Fruit fly (Drosophila melanogaster): ENCODE measurements around the gene tey.

tey gene

DNA sequence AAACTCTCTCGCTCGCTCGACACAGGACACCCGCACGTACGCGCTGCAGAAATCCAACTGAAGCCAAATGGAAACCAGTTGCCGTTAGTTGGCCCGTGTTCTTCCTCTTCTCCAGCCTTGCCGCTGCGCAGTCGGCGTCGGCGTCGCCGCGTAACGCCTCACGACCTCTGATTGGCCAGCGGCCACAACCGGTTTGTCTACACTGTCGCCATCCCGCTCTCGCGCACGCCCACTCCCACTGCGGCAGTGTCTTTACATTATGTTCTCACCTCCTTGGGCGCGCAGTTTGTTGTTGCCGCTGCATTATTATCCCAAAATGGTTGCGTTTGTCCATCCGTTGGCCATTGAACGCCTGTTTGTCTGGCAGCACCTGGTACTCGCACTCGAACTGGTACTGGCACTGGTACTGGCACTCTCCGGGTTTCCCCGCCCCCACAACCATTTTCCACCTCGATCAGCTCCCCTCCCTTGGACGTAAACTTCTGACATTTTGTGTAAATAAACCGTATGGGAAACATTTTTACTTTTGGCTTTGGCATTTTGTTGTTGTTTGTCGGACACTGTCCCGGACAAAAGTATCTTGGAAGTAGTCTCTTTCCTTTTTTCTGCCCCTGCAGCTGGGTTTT, at the start of gene tey (continued):
- TF ChIP-seq CG34376 (GFP tag; optimal IDR thresholded peaks at IDR 0.05) (no peak), Atf-2 (GFP tag; optimal IDR thresholded peaks at IDR 0.05) (no peak), CG14014 (GFP tag; IDR thresholded peaks at IDR 0.05) (no peak), Xbp1 (GFP tag; optimal IDR thresholded peaks at IDR 0.05) (no peak), CG7556 (GFP tag; optimal IDR thresholded peaks at IDR 0.05) (no peak), Sin3A (optimal IDR thresholded peaks at IDR 0.05) (no peak), HLH4C (GFP tag; IDR thresholded peaks at IDR 0.05; ENCODE audit: partially characterized antibody) (no peak), Med (GFP tag) (peak; percentile 8), Sry-β (GFP tag; optimal IDR thresholded peaks at IDR 0.05) (no peak), CG13287 (GFP tag; IDR thresholded peaks at IDR 0.05; ENCODE audit: partially characterized antibody) (no peak), CG8281 (tag; optimal IDR thresholded peaks at IDR 0.05) (no peak), chm (GFP tag; IDR thresholded peaks at IDR 0.05) (0 out of 2 replicates have a peak, but pooled peaks have one; percentile 35), MTF-1 (GFP tag; optimal IDR thresholded peaks at IDR 0.05; ENCODE audit: borderline replicate concordance) (no peak), CoRest (tag; optimal IDR thresholded peaks at IDR 0.05) (peak; percentile 22), CG6813 (GFP tag; optimal IDR thresholded peaks at IDR 0.05) (no peak), ind (GFP tag; optimal IDR thresholded peaks at IDR 0.05) (no peak), Dbx (GFP tag; IDR thresholded peaks at IDR 0.05) (no peak; the same call in 2 of the 3 replicates), schlank (tag; optimal IDR thresholded peaks at IDR 0.05) (no peak), CG30431 (GFP tag; optimal IDR thresholded peaks at IDR 0.05) (no peak), Hr51 (GFP tag; optimal IDR thresholded peaks at IDR 0.05) (no peak), CG17385 (GFP tag; optimal IDR thresholded peaks at IDR 0.05) (peak; percentile 90), YL-1 (GFP tag; optimal IDR thresholded peaks at IDR 0.05) (no peak), ase (GFP tag; IDR thresholded peaks at IDR 0.05) (no peak), CG16815 (GFP tag; optimal IDR thresholded peaks at IDR 0.05) (no peak), CG2199 (GFP tag; IDR thresholded peaks at IDR 0.05) (no peak), CG18011 (GFP tag; optimal IDR thresholded peaks at IDR 0.05) (no peak), CG32767 (GFP tag; IDR thresholded peaks at IDR 0.05) (0 out of 2 replicates have a peak, but pooled peaks have one; percentile 14), Dip3 (GFP tag; optimal IDR thresholded peaks at IDR 0.05) (no peak), nerfin-1 (tag; optimal IDR thresholded peaks at IDR 0.05) (peak; percentile 27), stwl (tag; optimal IDR thresholded peaks at IDR 0.05) (no peak), CG10565 (GFP tag; optimal IDR thresholded peaks at IDR 0.05) (no peak), CG31388 (GFP tag; optimal IDR thresholded peaks at IDR 0.05) (no peak), CG1832 (GFP tag; optimal IDR thresholded peaks at IDR 0.05) (peak; percentile 89), Chrac-16 (GFP tag; optimal IDR thresholded peaks at IDR 0.05) (no peak), CG30403 (GFP tag; optimal IDR thresholded peaks at IDR 0.05) (no peak), CG17912 (GFP tag; optimal IDR thresholded peaks at IDR 0.05) (no peak), Trl (optimal IDR thresholded peaks at IDR 0.05) (peak in 1 of 2 experiments; percentile 5), Trl (GFP tag; optimal IDR thresholded peaks at IDR 0.05) (no peak), Ravus (GFP tag; IDR thresholded peaks at IDR 0.05) (no peak), CG7271 (tag; optimal IDR thresholded peaks at IDR 0.05) (peak; percentile 11), D19B (GFP tag; optimal IDR thresholded peaks at IDR 0.05) (no peak), CG17359 (tag; optimal IDR thresholded peaks at IDR 0.05) (no peak), Doc3 (GFP tag; IDR thresholded peaks at IDR 0.05; ENCODE audit: partially characterized antibody) (no peak), Lhr (GFP tag; optimal IDR thresholded peaks at IDR 0.05) (no peak), zfh1 (GFP tag; IDR thresholded peaks at IDR 0.05) (no peak), CG2678 (tag; optimal IDR thresholded peaks at IDR 0.05) (no peak), Mrtf (GFP tag; IDR thresholded peaks at IDR 0.05) (no peak), CG17328 (GFP tag; IDR thresholded peaks at IDR 0.05) (no peak), zf30C (GFP tag; optimal IDR thresholded peaks at IDR 0.05) (no peak), CG11398 (GFP tag; optimal IDR thresholded peaks at IDR 0.05) (no peak)
